Worm (Caenorhabditis elegans) whole organism, L2 larva: ENCODE results near the gene trpp-4.

Source experiments
- C34F6.9 ChIP-seq: fragments of 150-350 bp; optimal IDR thresholded peaks from 2 replicates; lab custom pipeline; 2014; ENCODE audit warnings: missing biosample characterization, missing genetic modification characterization
- F13H6.1 ChIP-seq: sonication (generic microtip); optimal IDR thresholded peaks from 2 replicates; lab custom pipeline; 2016; ENCODE audit warnings: missing genetic modification characterization, missing compliant biosample characterization
- R02D3.7 ChIP-seq: fragments of 150-350 bp; optimal IDR thresholded peaks from 2 replicates; lab custom pipeline; 2014; ENCODE audit warnings: missing biosample characterization, missing genetic modification characterization
- Y55F3AM.14 ChIP-seq: fragments of 200-800 bp; sonication (Bioruptor generic); optimal IDR thresholded peaks from 2 replicates; lab custom pipeline; 2018; ENCODE audit warnings: mild to moderate bottlenecking, missing genetic modification characterization, missing compliant biosample characterization
- ZK546.5 ChIP-seq: sonication (generic microtip); optimal IDR thresholded peaks from 2 replicates; lab custom pipeline; 2017; ENCODE audit warnings: missing biosample characterization, missing genetic modification characterization
- alr-1 ChIP-seq: fragments of 150-350 bp; optimal IDR thresholded peaks from 2 replicates; lab custom pipeline; 2014; ENCODE audit warnings: missing biosample characterization, missing genetic modification characterization
- aly-2 ChIP-seq: fragments of 150-350 bp; optimal IDR thresholded peaks from 2 replicates; lab custom pipeline; 2014; ENCODE audit warnings: missing biosample characterization, missing genetic modification characterization
- ama-1 ChIP-seq: fragments of 150-350 bp; optimal IDR thresholded peaks from 2 replicates; lab custom pipeline; 2018; ENCODE audit warnings: inconsistent platforms
- ceh-16 ChIP-seq: fragments of 150-350 bp; optimal IDR thresholded peaks from 2 replicates; lab custom pipeline; 2014; ENCODE audit warnings: missing biosample characterization, missing genetic modification characterization
- ceh-82 ChIP-seq: fragments of 150-350 bp; optimal IDR thresholded peaks from 2 replicates; lab custom pipeline; 2014; ENCODE audit warnings: missing biosample characterization, missing genetic modification characterization
- crh-2 ChIP-seq: sonication (generic microtip); optimal IDR thresholded peaks from 2 replicates; lab custom pipeline; 2017; ENCODE audit warnings: missing biosample characterization, missing genetic modification characterization
- egl-27 ChIP-seq: sonication (generic microtip); optimal IDR thresholded peaks from 3 replicates; lab custom pipeline; 2017; ENCODE audit warnings: missing biosample characterization, missing genetic modification reagents, missing genetic modification characterization
- elt-1 ChIP-seq: fragments of 150-350 bp; optimal IDR thresholded peaks from 2 replicates; lab custom pipeline; 2014; ENCODE audit warnings: missing biosample characterization, missing genetic modification characterization
- fos-1 ChIP-seq: fragments of 150-350 bp; optimal IDR thresholded peaks from 2 replicates; lab custom pipeline; 2014; ENCODE audit warnings: missing biosample characterization, missing genetic modification characterization
- gmeb-1 ChIP-seq: fragments of 150-350 bp; optimal IDR thresholded peaks from 2 replicates; lab custom pipeline; 2014; ENCODE audit warnings: missing biosample characterization, missing genetic modification characterization
- lin-11 ChIP-seq: fragments of 150-350 bp; sonication (generic microtip); optimal IDR thresholded peaks from 2 replicates; lab custom pipeline; 2014; ENCODE audit warnings: missing biosample characterization, missing genetic modification characterization, inconsistent platforms, mixed read lengths
- lin-13 ChIP-seq: fragments of 150-350 bp; optimal IDR thresholded peaks from 2 replicates; lab custom pipeline; 2014; ENCODE audit warnings: missing biosample characterization, missing genetic modification reagents, missing genetic modification characterization
- lin-39 ChIP-seq: fragments of 150-350 bp; optimal IDR thresholded peaks from 2 replicates; lab custom pipeline; 2014; ENCODE audit warnings: missing biosample characterization, missing genetic modification reagents, missing genetic modification characterization
- mdl-1 ChIP-seq, 2 experiments: fragments of 150-350 bp in 1 of 2; sonication (generic microtip) in 1 of 2; optimal IDR thresholded peaks; 2 replicates each; lab custom pipeline; 2017; ENCODE audit warnings: missing biosample characterization in 2 of 2, missing genetic modification characterization in 2 of 2
- nhr-10 ChIP-seq: sonication (generic microtip); optimal IDR thresholded peaks from 2 replicates; lab custom pipeline; 2017; ENCODE audit warnings: missing biosample characterization, missing genetic modification characterization
- nhr-129 ChIP-seq: fragments of 150-350 bp; optimal IDR thresholded peaks from 2 replicates; lab custom pipeline; 2014; ENCODE audit warnings: missing biosample characterization, missing genetic modification characterization
- nhr-21 ChIP-seq: fragments of 150-350 bp; optimal IDR thresholded peaks from 2 replicates; lab custom pipeline; 2014; ENCODE audit warnings: missing biosample characterization, missing genetic modification characterization
- nhr-23 ChIP-seq: fragments of 150-350 bp; optimal IDR thresholded peaks from 2 replicates; lab custom pipeline; 2014; ENCODE audit warnings: missing biosample characterization, missing genetic modification reagents, missing genetic modification characterization
- nhr-237 ChIP-seq: fragments of 150-350 bp; optimal IDR thresholded peaks from 2 replicates; lab custom pipeline; 2014; ENCODE audit warnings: missing biosample characterization, missing genetic modification characterization
- nhr-25 ChIP-seq: fragments of 150-350 bp; sonication (generic microtip); optimal IDR thresholded peaks from 3 replicates; lab custom pipeline; 2014; ENCODE audit warnings: missing biosample characterization, missing genetic modification characterization
- nhr-6 ChIP-seq: fragments of 150-350 bp; optimal IDR thresholded peaks from 2 replicates; lab custom pipeline; 2014; ENCODE audit warnings: missing biosample characterization, missing genetic modification characterization
- sem-4 ChIP-seq: fragments of 150-350 bp; optimal IDR thresholded peaks from 2 replicates; lab custom pipeline; 2014; ENCODE audit warnings: missing biosample characterization, missing genetic modification reagents, missing genetic modification characterization
- skn-1 ChIP-seq: sonication (generic microtip); optimal IDR thresholded peaks from 2 replicates; lab custom pipeline; 2017; ENCODE audit warnings: missing biosample characterization, missing genetic modification characterization
- sma-3 ChIP-seq: sonication (generic microtip); optimal IDR thresholded peaks from 2 replicates; lab custom pipeline; 2016; ENCODE audit warnings: missing genetic modification reagents, missing genetic modification characterization, missing compliant biosample characterization
- sma-9 ChIP-seq, 2 experiments: fragments of 150-350 bp in 1 of 2; sonication (generic microtip) in 1 of 2; optimal IDR thresholded peaks; 2 replicates each; lab custom pipeline; 2014 to 2016; ENCODE audit warnings: missing genetic modification characterization in 2 of 2, mild to moderate bottlenecking in 1 of 2, missing biosample characterization in 1 of 2, missing compliant biosample characterization in 1 of 2, missing genetic modification reagents in 1 of 2, moderate library complexity in 1 of 2
- snpc-4 ChIP-seq: fragments of 150-350 bp; optimal IDR thresholded peaks from 2 replicates; lab custom pipeline; 2014; ENCODE audit warnings: missing biosample characterization, missing genetic modification characterization
- unc-39 ChIP-seq: fragments of 150-350 bp; optimal IDR thresholded peaks from 2 replicates; lab custom pipeline; 2014; ENCODE audit warnings: missing biosample characterization, missing genetic modification characterization
- unc-55 ChIP-seq: fragments of 150-350 bp; sonication (generic microtip); optimal IDR thresholded peaks from 3 replicates; lab custom pipeline; 2014; ENCODE audit warnings: missing biosample characterization, missing genetic modification reagents, missing genetic modification characterization
- unc-62 ChIP-seq: fragments of 150-350 bp; optimal IDR thresholded peaks from 2 replicates; lab custom pipeline; 2014; ENCODE audit warnings: missing biosample characterization, missing genetic modification reagents, missing genetic modification characterization
- zag-1 ChIP-seq: fragments of 150-350 bp; optimal IDR thresholded peaks from 2 replicates; lab custom pipeline; 2014; ENCODE audit warnings: missing biosample characterization, missing genetic modification characterization
- ztf-1 ChIP-seq: fragments of 200-800 bp; sonication (Bioruptor generic); conservative IDR thresholded peaks from 2 replicates; pipeline ENCODE4 v1.3.6; 2022; ENCODE audit warnings: missing genetic modification characterization, missing compliant biosample characterization
- ztf-11 ChIP-seq: sonication (generic microtip); optimal IDR thresholded peaks from 2 replicates; lab custom pipeline; 2017; ENCODE audit warnings: missing biosample characterization, missing genetic modification characterization
- ztf-4 ChIP-seq: fragments of 150-350 bp; optimal IDR thresholded peaks from 2 replicates; lab custom pipeline; 2014; ENCODE audit warnings: missing biosample characterization, missing genetic modification characterization

trpp-4 gene

DNA sequence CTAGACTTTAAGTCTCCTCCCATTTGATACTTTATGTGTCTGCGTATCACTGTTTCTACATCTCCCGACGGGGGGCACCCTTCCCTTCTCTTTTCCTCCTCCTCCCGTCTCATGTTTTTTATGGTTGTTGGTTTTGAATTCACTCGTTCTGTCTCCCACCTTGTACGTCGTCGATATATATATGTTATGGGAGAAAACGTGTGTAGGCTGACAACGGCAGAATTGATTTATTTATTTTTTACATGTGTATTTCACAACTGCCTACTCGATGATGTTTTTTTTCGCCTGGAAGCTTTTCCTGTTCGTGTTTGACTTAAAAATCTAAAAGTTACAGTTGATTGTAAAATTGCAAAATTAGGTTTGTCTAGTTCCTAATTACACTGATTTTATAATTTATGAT is 42.3 kb downstream of the trpp-4 start:
- TF ChIP-seq sma-9 (GFP tag; optimal IDR thresholded peaks at IDR 0.05; lab: Kevin White, UChicago) (peak; percentile 38), sma-9 (tag; optimal IDR thresholded peaks at IDR 0.05; lab: Kevin White, UChicago) (no peak), F13H6.1 (tag; lab: Kevin White, UChicago) (peak; percentile 10), nhr-21 (tag; lab: Kevin White, UChicago) (no peak), ceh-16 (tag; lab: Kevin White, UChicago) (no peak), nhr-129 (tag; lab: Kevin White, UChicago) (peak; percentile 7), lin-39 (tag; lab: Kevin White, UChicago) (no peak), unc-55 (GFP tag; lab: Kevin White, UChicago) (peak; percentile 26)
- TF ChIP-seq, all 48 proteins: peak for 4

DNA sequence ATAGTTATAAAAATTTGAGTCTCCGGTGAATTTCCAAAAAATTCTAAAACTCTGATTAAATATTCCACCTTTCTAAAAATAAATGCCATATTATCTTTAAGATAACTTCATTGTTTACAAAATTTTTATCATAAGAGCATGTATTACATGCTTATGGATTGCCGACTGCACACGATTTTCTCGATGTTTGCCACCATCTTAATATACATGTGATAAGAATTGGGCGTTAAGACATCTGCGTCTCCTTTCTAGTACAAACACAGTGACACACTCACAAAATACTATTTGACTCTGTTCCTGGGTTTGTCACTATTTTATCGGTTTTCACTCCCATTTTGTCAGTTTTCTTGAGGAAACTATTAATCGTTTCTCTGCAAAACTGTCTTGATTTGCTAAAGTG is 43.0 kb downstream of the trpp-4 start:
- TF ChIP-seq mdl-1 (tag; optimal IDR thresholded peaks at IDR 0.05; lab: Kevin White, UChicago) (no peak), ceh-82 (tag; lab: Kevin White, UChicago) (no peak), lin-11 (no peak), alr-1 (no peak), C34F6.9 (tag; lab: Kevin White, UChicago) (no peak), ceh-16 (tag; lab: Kevin White, UChicago) (no peak), lin-39 (tag; lab: Kevin White, UChicago) (no peak), elt-1 (tag; lab: Kevin White, UChicago) (no peak), nhr-23 (tag; lab: Kevin White, UChicago) (no peak), fos-1 (peak; percentile 92), R02D3.7 (no peak), gmeb-1 (tag; lab: Kevin White, UChicago) (peak; percentile 35), nhr-129 (tag; lab: Kevin White, UChicago) (no peak), nhr-10 (no peak), egl-27 (no peak), sem-4 (no peak), unc-62 (GFP tag; lab: Kevin White, UChicago) (no peak), F13H6.1 (tag; lab: Kevin White, UChicago) (peak; percentile 46), Y55F3AM.14 (GFP tag; lab: Kevin White, UChicago) (no peak), ztf-11 (tag; lab: Kevin White, UChicago) (no peak), snpc-4 (tag; lab: Kevin White, UChicago) (no peak), unc-55 (GFP tag; lab: Kevin White, UChicago) (no peak), aly-2 (tag; lab: Kevin White, UChicago) (no peak), ztf-1 (GFP tag; lab: Robert Waterston, UW) (no peak), nhr-6 (tag; lab: Kevin White, UChicago) (no peak), unc-39 (tag; lab: Kevin White, UChicago) (no peak), skn-1 (peak; percentile 8), nhr-237 (tag; lab: Kevin White, UChicago) (no peak), lin-13 (no peak), sma-9 (GFP tag; optimal IDR thresholded peaks at IDR 0.05; lab: Kevin White, UChicago) (peak; percentile 67), sma-9 (tag; optimal IDR thresholded peaks at IDR 0.05; lab: Kevin White, UChicago) (no peak), sma-3 (GFP tag; lab: Kevin White, UChicago) (no peak), ama-1 (lab: Kevin White, UChicago) (no peak), zag-1 (tag; lab: Kevin White, UChicago) (no peak), ztf-4 (no peak), crh-2 (tag; lab: Kevin White, UChicago) (peak; percentile 49), ZK546.5 (tag; lab: Kevin White, UChicago) (no peak)
- TF ChIP-seq, all 48 proteins: peak for 6

DNA sequence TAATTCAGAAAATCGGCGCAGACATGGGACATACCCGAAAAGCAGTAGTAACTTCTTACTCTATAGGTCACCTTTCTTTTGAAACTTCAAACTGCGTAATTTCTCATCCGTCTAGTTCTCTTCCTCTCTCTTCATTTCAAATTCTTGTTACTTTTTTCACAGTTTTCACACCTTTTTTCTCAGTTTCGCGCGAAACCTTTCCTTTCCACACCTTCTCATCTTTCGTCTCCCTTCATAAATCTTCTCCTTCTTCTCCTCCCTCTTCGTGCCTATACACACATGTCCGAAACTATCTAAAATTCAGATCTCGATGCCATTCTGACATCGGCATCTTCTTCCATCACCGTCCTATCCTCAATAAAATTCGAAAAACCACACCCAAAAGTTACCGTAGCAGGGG is 43.6 kb downstream of the trpp-4 start, which contains the start of gene wdr-62:
Gene wdr-62 (plus strand): TSS at position 301 of the 400 bp plus-strand sequence.
- TF ChIP-seq nhr-25 (tag; lab: Kevin White, UChicago) (peak; percentile 4), nhr-6 (tag; lab: Kevin White, UChicago) (no peak)

DNA sequence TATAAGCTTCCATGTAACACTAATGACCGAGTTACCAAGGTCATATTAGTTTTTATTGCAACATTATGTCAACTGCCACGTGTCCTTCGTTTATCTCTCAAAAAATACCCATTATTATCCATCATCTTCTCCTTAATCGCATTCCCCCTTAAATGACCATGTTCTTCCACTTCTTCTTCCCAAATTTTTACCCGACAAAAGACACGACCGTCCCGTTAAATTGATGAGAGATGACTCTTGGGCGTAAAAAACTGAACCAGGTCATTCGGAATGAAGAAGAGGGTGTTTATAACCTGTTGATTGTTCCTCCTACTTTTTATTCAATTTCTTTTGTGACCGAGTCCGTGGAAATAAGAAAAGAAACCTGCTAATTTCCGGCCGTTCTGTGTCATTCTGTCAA is 44.5 kb downstream of the trpp-4 start:
- peak; percentile 2 for TF ChIP-seq nhr-25 (tag; lab: Kevin White, UChicago)
- no peak for TF ChIP-seq sem-4
